Worm (Caenorhabditis elegans) whole organism, late embryonic: Measurements from ENCODE around the gene mrpl-22.

ENCODE experiments used
- C08G9.2 ChIP-seq: sonication (generic microtip); optimal IDR thresholded peaks from 2 replicates; lab custom pipeline; 2016; ENCODE audit warnings: mild to moderate bottlenecking, missing genetic modification characterization, moderate library complexity, missing compliant biosample characterization
- K02D7.2 ChIP-seq: sonication (generic microtip); optimal IDR thresholded peaks from 2 replicates; lab custom pipeline; 2017; ENCODE audit warnings: mild to moderate bottlenecking, missing genetic modification characterization, missing compliant biosample characterization
- K09A11.1 ChIP-seq: sonication (generic microtip); optimal IDR thresholded peaks from 2 replicates; lab custom pipeline; 2017; ENCODE audit warnings: antibody characterized with exemption, mild to moderate bottlenecking, missing genetic modification characterization, missing compliant biosample characterization; ENCODE audit not compliant: insufficient read depth
- Y22D7AL.16 ChIP-seq: sonication (generic microtip); optimal IDR thresholded peaks from 2 replicates; lab custom pipeline; 2016; ENCODE audit warnings: missing genetic modification characterization, missing compliant biosample characterization
- ceh-19 ChIP-seq: fragments of 200-800 bp; sonication (Bioruptor generic); optimal IDR thresholded peaks from 2 replicates; lab custom pipeline; 2018; ENCODE audit warnings: mild to moderate bottlenecking, missing genetic modification characterization, missing compliant biosample characterization
- ceh-2 ChIP-seq: sonication (generic microtip); optimal IDR thresholded peaks from 2 replicates; lab custom pipeline; 2016; ENCODE audit warnings: missing genotype, missing genetic modification characterization, missing compliant biosample characterization
- ceh-24 ChIP-seq: sonication (generic microtip); optimal IDR thresholded peaks from 2 replicates; lab custom pipeline; 2016; ENCODE audit warnings: mild to moderate bottlenecking, missing genetic modification characterization, missing compliant biosample characterization
- ceh-34 ChIP-seq: sonication (generic microtip); optimal IDR thresholded peaks from 2 replicates; lab custom pipeline; 2016; ENCODE audit warnings: mild to moderate bottlenecking, missing genetic modification characterization, missing compliant biosample characterization
- ceh-45 ChIP-seq: fragments of 200-800 bp; sonication (Bioruptor generic); IDR thresholded peaks from 2 replicates; pipeline ENCODE4 v1.3.6; 2022; ENCODE audit warnings: missing genetic modification reagents, missing genetic modification characterization, missing compliant biosample characterization
- ceh-9 ChIP-seq: sonication (generic microtip); optimal IDR thresholded peaks from 2 replicates; lab custom pipeline; 2016; ENCODE audit warnings: mild to moderate bottlenecking, missing genetic modification characterization, inconsistent platforms, missing compliant biosample characterization
- che-1 ChIP-seq: sonication (generic microtip); optimal IDR thresholded peaks from 2 replicates; lab custom pipeline; 2016; ENCODE audit warnings: mild to moderate bottlenecking, missing genetic modification characterization, missing compliant biosample characterization
- dve-1 ChIP-seq: sonication (generic microtip); optimal IDR thresholded peaks from 2 replicates; lab custom pipeline; 2017; ENCODE audit warnings: antibody characterized with exemption, mild to moderate bottlenecking, missing genetic modification characterization, missing compliant biosample characterization
- elt-2 ChIP-seq: sonication (generic microtip); optimal IDR thresholded peaks from 2 replicates; lab custom pipeline; 2016; ENCODE audit warnings: missing genetic modification reagents, missing genetic modification characterization, missing compliant biosample characterization
- elt-4 ChIP-seq: sonication (generic microtip); optimal IDR thresholded peaks from 2 replicates; lab custom pipeline; 2016; ENCODE audit warnings: missing genetic modification characterization, missing compliant biosample characterization
- ets-4 ChIP-seq: sonication (generic microtip); optimal IDR thresholded peaks from 2 replicates; lab custom pipeline; 2016; ENCODE audit warnings: missing genetic modification characterization, missing compliant biosample characterization
- fax-1 ChIP-seq: sonication (generic microtip); optimal IDR thresholded peaks from 2 replicates; lab custom pipeline; 2016; ENCODE audit warnings: missing genotype, missing genetic modification characterization, missing compliant biosample characterization
- fkh-10 ChIP-seq: fragments of 150-350 bp; optimal IDR thresholded peaks from 2 replicates; lab custom pipeline; 2014; ENCODE audit warnings: missing biosample characterization, missing genetic modification reagents, missing genetic modification characterization
- fkh-6 ChIP-seq: sonication (generic microtip); optimal IDR thresholded peaks from 2 replicates; lab custom pipeline; 2016; ENCODE audit warnings: missing genetic modification characterization, missing compliant biosample characterization
- hlh-15 ChIP-seq: sonication (generic microtip); optimal IDR thresholded peaks from 2 replicates; lab custom pipeline; 2016; ENCODE audit warnings: missing genetic modification characterization, missing compliant biosample characterization
- hlh-30 ChIP-seq: sonication (generic microtip); optimal IDR thresholded peaks from 2 replicates; lab custom pipeline; 2017; ENCODE audit warnings: antibody characterized with exemption, missing genetic modification characterization, missing compliant biosample characterization; ENCODE audit not compliant: insufficient read depth
- hlh-8 ChIP-seq: sonication (generic microtip); optimal IDR thresholded peaks from 2 replicates; lab custom pipeline; 2016; ENCODE audit warnings: missing genotype, missing genetic modification characterization, missing compliant biosample characterization
- madf-2 ChIP-seq: sonication (generic microtip); optimal IDR thresholded peaks from 2 replicates; lab custom pipeline; 2017; ENCODE audit warnings: missing genetic modification characterization, missing compliant biosample characterization
- mec-3 ChIP-seq: sonication (generic microtip); optimal IDR thresholded peaks from 2 replicates; lab custom pipeline; 2016; ENCODE audit warnings: borderline replicate concordance, missing genetic modification characterization, missing compliant biosample characterization
- nfya-1 ChIP-seq: sonication (generic microtip); optimal IDR thresholded peaks from 2 replicates; lab custom pipeline; 2017; ENCODE audit warnings: missing genetic modification characterization, mild to moderate bottlenecking, missing compliant biosample characterization, antibody characterized with exemption, moderate library complexity
- nhr-232 ChIP-seq: sonication (generic microtip); optimal IDR thresholded peaks from 2 replicates; lab custom pipeline; 2016; ENCODE audit warnings: missing genetic modification characterization, missing compliant biosample characterization
- odd-2 ChIP-seq: sonication (generic microtip); optimal IDR thresholded peaks from 2 replicates; lab custom pipeline; 2017; ENCODE audit warnings: antibody characterized with exemption, mild to moderate bottlenecking, missing genetic modification characterization, missing compliant biosample characterization
- pha-2 ChIP-seq: sonication (generic microtip); optimal IDR thresholded peaks from 2 replicates; lab custom pipeline; 2017; ENCODE audit warnings: mild to moderate bottlenecking, missing genetic modification characterization, missing compliant biosample characterization
- pqm-1 ChIP-seq: sonication (generic microtip); optimal IDR thresholded peaks from 2 replicates; lab custom pipeline; 2016; ENCODE audit warnings: missing genetic modification characterization, missing compliant biosample characterization
- ref-2 ChIP-seq: sonication (generic microtip); optimal IDR thresholded peaks from 2 replicates; lab custom pipeline; 2016; ENCODE audit warnings: missing genetic modification characterization, missing compliant biosample characterization
- sdc-2 ChIP-seq: sonication (generic microtip); optimal IDR thresholded peaks from 2 replicates; lab custom pipeline; 2016; ENCODE audit warnings: missing genotype, missing genetic modification characterization, missing compliant biosample characterization
- sox-2 ChIP-seq: fragments of 200-800 bp; sonication (Bioruptor generic); IDR thresholded peaks from 2 replicates; pipeline ENCODE4 v1.3.6; 2022; ENCODE audit warnings: missing genetic modification reagents, missing genetic modification characterization, missing compliant biosample characterization
- sox-4 ChIP-seq: sonication (generic microtip); optimal IDR thresholded peaks from 2 replicates; lab custom pipeline; 2017; ENCODE audit warnings: mild to moderate bottlenecking, missing genetic modification characterization, inconsistent platforms, missing compliant biosample characterization
- syd-9 ChIP-seq: sonication (generic microtip); optimal IDR thresholded peaks from 2 replicates; lab custom pipeline; 2016; ENCODE audit warnings: mild to moderate bottlenecking, missing genetic modification characterization, moderate library complexity, missing compliant biosample characterization
- tbx-2 ChIP-seq: sonication (generic microtip); optimal IDR thresholded peaks from 2 replicates; lab custom pipeline; 2016; ENCODE audit warnings: missing genetic modification characterization, missing compliant biosample characterization
- tbx-7 ChIP-seq: sonication (generic microtip); optimal IDR thresholded peaks from 2 replicates; lab custom pipeline; 2016; ENCODE audit warnings: missing genotype, missing genetic modification characterization, missing compliant biosample characterization
- ttx-3 ChIP-seq: sonication (generic microtip); optimal IDR thresholded peaks from 2 replicates; lab custom pipeline; 2016; ENCODE audit warnings: missing genetic modification reagents, missing genetic modification characterization, missing compliant biosample characterization
- unc-42 ChIP-seq: sonication (generic microtip); optimal IDR thresholded peaks from 2 replicates; lab custom pipeline; 2016; ENCODE audit warnings: missing genotype, missing genetic modification characterization, missing compliant biosample characterization
- unc-86 ChIP-seq: sonication (generic microtip); optimal IDR thresholded peaks from 2 replicates; lab custom pipeline; 2016; ENCODE audit warnings: missing genetic modification characterization, missing compliant biosample characterization
- zip-5 ChIP-seq: sonication (generic microtip); optimal IDR thresholded peaks from 2 replicates; lab custom pipeline; 2016; ENCODE audit warnings: missing genetic modification characterization, missing compliant biosample characterization

The mrpl-22 gene

ce11 chrIII:10624564-10624963 is 9.3 kb downstream of the mrpl-22 start (continued):
- peak; percentile 48 for TF ChIP-seq K02D7.2 (tag; lab: Kevin White, UChicago)
- TF ChIP-seq elt-4 (tag; lab: Kevin White, UChicago): no peak
- no peak for TF ChIP-seq tbx-7 (tag; lab: Kevin White, UChicago)
- TF ChIP-seq elt-2 (tag; lab: Kevin White, UChicago): peak; percentile 76
- TF ChIP-seq Y22D7AL.16 (tag; lab: Kevin White, UChicago): peak; percentile 30
- TF ChIP-seq ceh-45: no peak
- no peak for TF ChIP-seq mec-3 (tag; lab: Kevin White, UChicago)
- TF ChIP-seq ceh-9 (tag; lab: Kevin White, UChicago): peak; percentile 29
- TF ChIP-seq unc-86 (tag; lab: Kevin White, UChicago): peak; percentile 70
- peak; percentile 39 for TF ChIP-seq odd-2 (tag; lab: Kevin White, UChicago)
- TF ChIP-seq zip-5: no peak
- no peak for TF ChIP-seq pqm-1
- peak; percentile 27 for TF ChIP-seq sdc-2 (tag; lab: Kevin White, UChicago)
- TF ChIP-seq unc-42 (tag; lab: Kevin White, UChicago): no peak
- peak; percentile 36 for TF ChIP-seq ceh-2 (tag; lab: Kevin White, UChicago)
- TF ChIP-seq hlh-30 (tag; lab: Kevin White, UChicago): peak; percentile 40
- peak; percentile 41 for TF ChIP-seq ceh-34 (tag; lab: Kevin White, UChicago)
- TF ChIP-seq ref-2 (tag; lab: Kevin White, UChicago): peak; percentile 37
- TF ChIP-seq tbx-2 (tag; lab: Kevin White, UChicago): peak; percentile 51
- no peak for TF ChIP-seq ets-4
- peak; percentile 26 for TF ChIP-seq nfya-1 (tag; lab: Kevin White, UChicago)
- peak; percentile 66 for TF ChIP-seq C08G9.2
- TF ChIP-seq che-1: peak; percentile 80
- TF ChIP-seq fkh-6: peak; percentile 65
- peak; percentile 63 for TF ChIP-seq madf-2 (tag; lab: Kevin White, UChicago)
- TF ChIP-seq pha-2 (tag; lab: Kevin White, UChicago): peak; percentile 67
- TF ChIP-seq sox-2 (GFP tag; lab: Robert Waterston, UW): peak; percentile 77
- TF ChIP-seq syd-9 (tag; lab: Kevin White, UChicago): peak; percentile 48

ce11 chrIII:10628360-10628759 is 13.1 kb downstream of the mrpl-22 start:
- no peak for TF ChIP-seq zip-5
- peak; percentile 32 for TF ChIP-seq nfya-1 (tag; lab: Kevin White, UChicago)
- TF ChIP-seq, all 69 proteins: peak for 1

ce11 chrIII:10629043-10629442 is 13.8 kb downstream of the mrpl-22 start, which contains the start of gene swt-4:
Gene swt-4, minus strand, starts transcription at chrIII:10629143.
- TF ChIP-seq hlh-15 (tag; lab: Kevin White, UChicago) (no peak), Y22D7AL.16 (tag; lab: Kevin White, UChicago) (no peak), madf-2 (tag; lab: Kevin White, UChicago) (no peak), elt-4 (tag; lab: Kevin White, UChicago) (no peak), tbx-2 (tag; lab: Kevin White, UChicago) (no peak), ttx-3 (tag; lab: Kevin White, UChicago) (no peak), fax-1 (tag; lab: Kevin White, UChicago) (no peak), nfya-1 (tag; lab: Kevin White, UChicago) (no peak), mec-3 (tag; lab: Kevin White, UChicago) (no peak), dve-1 (tag; lab: Kevin White, UChicago) (no peak), fkh-10 (GFP tag; lab: Kevin White, UChicago) (no peak), ceh-19 (no peak), sox-4 (tag; lab: Kevin White, UChicago) (no peak), hlh-30 (tag; lab: Kevin White, UChicago) (no peak), ceh-9 (tag; lab: Kevin White, UChicago) (no peak), nhr-232 (tag; lab: Kevin White, UChicago) (no peak), hlh-8 (no peak), K02D7.2 (tag; lab: Kevin White, UChicago) (no peak), K09A11.1 (tag; lab: Kevin White, UChicago) (no peak), ceh-24 (tag; lab: Kevin White, UChicago) (no peak)
